Worm (Caenorhabditis elegans): ENCODE data around the gene ZK370.4.

The ZK370.4 gene

DNA sequence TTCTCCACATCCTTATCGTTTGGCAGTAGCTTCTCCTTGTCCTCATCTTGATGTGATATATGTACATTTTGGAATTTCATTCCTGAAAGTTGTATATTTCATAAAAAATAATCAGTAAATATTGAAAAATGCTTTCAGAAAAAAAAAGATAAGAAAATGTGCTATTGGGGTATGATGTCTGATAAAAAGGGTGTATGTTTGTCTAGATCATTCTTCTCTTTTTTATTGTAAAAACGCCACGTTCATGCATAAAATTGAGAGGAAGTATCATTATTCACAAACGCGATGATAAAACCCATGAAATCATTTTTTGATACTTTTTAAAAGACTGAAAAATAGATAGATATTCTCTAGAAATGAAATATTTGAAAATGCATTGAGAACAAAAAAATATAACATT, 17.4 kb upstream of the ZK370.4 start:
- TF ChIP-seq nhr-12 (tag; optimal IDR thresholded peaks at IDR 0.05) (no peak), pha-4 (tag; optimal IDR thresholded peaks at IDR 0.05) (peak; percentile 81), jun-1 (tag; optimal IDR thresholded peaks at IDR 0.05) (peak; percentile 69), nhr-28 (tag; optimal IDR thresholded peaks at IDR 0.05) (no peak), pqm-1 (tag; optimal IDR thresholded peaks at IDR 0.05) (peak; percentile 96), elt-2 (tag; optimal IDR thresholded peaks at IDR 0.05) (peak; percentile 96)

DNA sequence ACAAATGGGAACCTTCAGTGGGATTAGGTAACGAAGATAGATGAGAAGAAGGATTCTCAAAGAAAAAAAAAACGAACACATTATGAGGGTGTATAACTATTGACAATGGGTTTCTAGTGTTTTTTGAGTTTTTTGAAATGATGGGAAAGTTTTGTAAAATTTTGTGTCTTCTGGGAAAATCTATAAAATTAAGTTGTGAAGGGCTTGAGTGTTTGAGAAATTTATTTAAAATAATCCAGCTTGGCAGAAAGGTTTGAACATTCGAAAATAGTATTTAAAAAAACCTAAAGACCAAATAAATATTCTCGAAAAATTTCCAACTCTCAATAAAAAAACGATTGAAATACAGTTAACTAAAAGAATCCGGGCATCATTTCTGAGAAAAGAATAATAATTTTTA, 14.0 kb upstream of the ZK370.4 start:
- TF ChIP-seq skn-1 (tag; optimal IDR thresholded peaks at IDR 0.05): no peak
- TF ChIP-seq egl-27 (tag; optimal IDR thresholded peaks at IDR 0.05): no peak
- no peak for TF ChIP-seq nhr-28 (tag; optimal IDR thresholded peaks at IDR 0.05)
- TF ChIP-seq hmg-11 (tag; optimal IDR thresholded peaks at IDR 0.05): no peak
- TF ChIP-seq mdl-1 (tag; optimal IDR thresholded peaks at IDR 0.05): no peak
- no peak for TF ChIP-seq pqm-1 (tag; optimal IDR thresholded peaks at IDR 0.05)
- no peak for TF ChIP-seq ceh-9 (tag; optimal IDR thresholded peaks at IDR 0.05)
- no peak for TF ChIP-seq ztf-11 (tag; optimal IDR thresholded peaks at IDR 0.05)
- no peak for TF ChIP-seq elt-1 (tag; optimal IDR thresholded peaks at IDR 0.05)

DNA sequence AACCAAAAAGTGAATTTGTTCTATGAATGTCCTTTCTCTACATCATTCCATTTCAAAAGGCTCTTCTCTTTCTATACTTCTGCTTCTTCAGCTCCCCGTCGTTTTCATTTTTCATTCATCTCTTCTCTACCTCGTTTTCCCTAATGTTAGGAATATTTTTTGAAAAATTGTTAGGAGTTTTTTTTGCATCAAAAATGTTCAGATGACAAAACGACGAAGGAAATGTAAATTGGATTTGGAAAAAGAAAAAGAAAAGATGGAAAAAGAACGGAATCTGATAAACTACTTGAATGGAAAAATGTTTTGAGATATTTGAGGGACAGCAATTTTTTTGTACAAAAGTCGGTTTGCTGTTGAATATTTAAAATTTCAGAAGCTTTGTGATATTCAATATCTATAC, 13.6 kb upstream of the ZK370.4 start:
- TF ChIP-seq fkh-10 (GFP tag; optimal IDR thresholded peaks at IDR 0.05) (peak; percentile 79), fkh-2 (tag; optimal IDR thresholded peaks at IDR 0.05) (no peak)

DNA sequence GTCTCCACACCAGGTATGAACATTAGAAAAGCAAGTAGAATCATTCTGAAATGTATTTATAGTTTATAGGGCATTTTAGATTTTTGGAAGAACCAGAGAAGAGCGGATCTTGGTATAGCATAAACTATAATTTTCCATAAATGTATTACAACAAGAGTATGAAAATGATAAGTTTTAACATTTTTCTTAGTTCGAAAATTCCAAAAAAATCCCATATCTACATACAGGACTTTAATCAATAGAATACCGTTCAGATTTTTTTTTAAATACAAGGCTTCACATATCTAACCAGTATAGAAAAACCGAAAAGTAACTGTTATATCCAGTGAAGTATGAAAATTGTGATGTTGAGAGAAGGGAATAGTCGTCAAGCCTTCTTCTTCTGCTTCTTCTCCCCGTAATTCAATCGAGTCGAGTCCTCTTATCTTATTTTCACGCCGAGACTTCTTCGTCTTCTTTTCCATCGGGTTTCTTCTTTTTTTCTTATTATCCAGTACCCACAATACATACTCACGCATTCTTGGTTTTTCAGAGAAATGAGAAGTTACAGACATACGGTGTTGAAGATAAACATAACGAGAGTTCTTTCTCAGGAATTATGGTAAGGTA, 12.7 kb upstream of the ZK370.4 start, which contains the start of gene ZK370.6:
Gene ZK370.6 (minus strand): TSS at position 51 of the 609 bp plus-strand sequence.
- TF ChIP-seq daf-12 (tag; optimal IDR thresholded peaks at IDR 0.05): no peak
- no peak for TF ChIP-seq fos-1 (tag; optimal IDR thresholded peaks at IDR 0.05)
- TF ChIP-seq tbx-2 (tag; optimal IDR thresholded peaks at IDR 0.05): no peak
- no peak for TF ChIP-seq nhr-77 (tag; optimal IDR thresholded peaks at IDR 0.05)
- no peak for TF ChIP-seq pqm-1 (tag; optimal IDR thresholded peaks at IDR 0.05)
- TF ChIP-seq sea-2 (GFP tag; optimal IDR thresholded peaks at IDR 0.05): no peak
- TF ChIP-seq egl-5 (tag; optimal IDR thresholded peaks at IDR 0.05): no peak
- no peak for TF ChIP-seq nhr-237 (tag; optimal IDR thresholded peaks at IDR 0.05)
- TF ChIP-seq egl-27 (tag; optimal IDR thresholded peaks at IDR 0.05): no peak

DNA sequence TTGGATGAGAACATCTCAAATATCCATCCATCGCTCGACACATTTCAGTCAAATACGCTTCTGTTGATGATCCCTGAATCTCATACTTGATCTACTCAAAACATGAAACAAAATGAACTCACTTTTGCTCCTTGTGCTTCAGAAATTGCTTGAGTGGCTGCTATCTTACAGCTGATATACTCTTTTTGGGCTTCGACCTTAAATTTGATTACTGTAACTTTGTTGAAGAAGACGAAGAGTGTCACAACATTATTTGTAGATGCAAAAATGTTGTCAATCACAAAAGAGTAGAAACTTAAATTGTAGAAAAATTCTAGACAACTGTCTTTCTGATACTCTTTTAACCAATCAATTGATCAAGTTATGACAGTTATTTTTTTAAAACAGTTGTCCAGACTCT, 11.4 kb upstream of the ZK370.4 start:
- TF ChIP-seq ceh-9 (tag; optimal IDR thresholded peaks at IDR 0.05): no peak
- no peak for TF ChIP-seq ceh-16 (tag; optimal IDR thresholded peaks at IDR 0.05)
- TF ChIP-seq lin-15B (tag; optimal IDR thresholded peaks at IDR 0.05): no peak
- no peak for TF ChIP-seq nhr-23 (tag; optimal IDR thresholded peaks at IDR 0.05)
- TF ChIP-seq jun-1 (tag; optimal IDR thresholded peaks at IDR 0.05): no peak
- no peak for TF ChIP-seq nhr-43 (tag; optimal IDR thresholded peaks at IDR 0.05; ENCODE audit: poor library complexity, severe bottlenecking)
- TF ChIP-seq tbx-2 (tag; optimal IDR thresholded peaks at IDR 0.05): no peak
- no peak for TF ChIP-seq nfya-1 (tag; optimal IDR thresholded peaks at IDR 0.05; ENCODE audit: insufficient read depth)
- TF ChIP-seq elt-2 (tag; optimal IDR thresholded peaks at IDR 0.05): no peak
- TF ChIP-seq snpc-4 (tag; optimal IDR thresholded peaks at IDR 0.05): no peak
- no peak for TF ChIP-seq unc-62 (GFP tag; optimal IDR thresholded peaks at IDR 0.05)
- no peak for TF ChIP-seq nhr-67 (tag; optimal IDR thresholded peaks at IDR 0.05)

DNA sequence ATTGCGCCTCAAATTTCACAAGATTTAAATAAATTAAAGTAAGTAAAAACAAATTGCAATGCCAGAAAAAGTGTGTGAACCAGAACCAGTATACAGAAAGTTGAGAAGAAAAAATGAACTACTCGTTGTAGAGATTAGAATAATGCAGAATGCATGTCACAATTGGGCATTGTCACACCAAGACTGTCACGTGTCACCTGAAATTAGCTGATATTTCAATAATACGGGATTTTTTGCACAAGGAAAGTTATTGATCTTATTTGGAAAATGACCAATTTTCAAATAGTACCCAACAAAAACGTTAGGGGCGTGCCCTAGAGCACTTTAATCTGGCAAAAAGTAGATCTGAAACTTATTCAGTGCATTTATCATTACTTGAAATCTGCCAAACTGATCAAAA, 10.7 kb upstream of the ZK370.4 start:
- TF ChIP-seq mml-1 (tag; optimal IDR thresholded peaks at IDR 0.05): no peak
- TF ChIP-seq tbx-2 (tag; optimal IDR thresholded peaks at IDR 0.05): no peak
- no peak for TF ChIP-seq elt-2 (tag; optimal IDR thresholded peaks at IDR 0.05)
- TF ChIP-seq nhr-28 (tag; optimal IDR thresholded peaks at IDR 0.05): no peak
- no peak for TF ChIP-seq nhr-237 (tag; optimal IDR thresholded peaks at IDR 0.05)
- no peak for TF ChIP-seq unc-62 (GFP tag; optimal IDR thresholded peaks at IDR 0.05)
- no peak for TF ChIP-seq nhr-12 (tag; optimal IDR thresholded peaks at IDR 0.05)
- TF ChIP-seq nhr-77 (tag; optimal IDR thresholded peaks at IDR 0.05): no peak
- TF ChIP-seq ceh-16 (tag; optimal IDR thresholded peaks at IDR 0.05): no peak

Measured in whole organism, L3 larva.